Worm (Caenorhabditis elegans): ENCODE measurements around the gene Y73B6BL.289.

Y73B6BL.289 gene

DNA sequence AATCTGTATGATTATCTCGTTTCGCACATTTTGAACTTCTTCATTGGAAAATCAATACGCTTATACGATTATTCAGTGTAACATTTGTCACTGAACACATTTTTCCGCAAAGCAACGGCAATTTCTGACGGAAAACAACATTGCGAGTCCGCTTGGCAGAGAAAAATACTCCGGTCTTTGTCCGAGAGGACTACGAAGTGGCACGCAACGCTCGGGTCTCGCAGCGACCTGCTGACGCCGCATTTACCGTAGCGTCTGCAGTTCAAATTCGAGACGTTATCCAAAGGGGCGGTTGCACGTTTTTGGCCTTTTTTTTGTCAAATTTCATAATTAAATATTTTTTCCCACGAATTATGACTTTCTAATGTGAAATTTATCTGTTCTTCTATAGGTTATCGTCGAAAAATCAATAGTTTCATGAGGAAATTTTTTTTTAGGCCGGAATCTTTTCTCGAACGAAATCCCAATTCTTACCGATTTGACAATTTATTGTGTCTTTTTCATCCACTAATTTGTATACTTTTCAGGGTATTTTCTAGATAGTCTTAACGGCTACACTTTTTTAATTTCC lies 23.6 kb upstream of the Y73B6BL.289 start, which contains the start of gene sqd-1 (continued):
- TF ChIP-seq snpc-1.1 (tag; optimal IDR thresholded peaks at IDR 0.05; ENCODE audit: insufficient read depth) (peak; percentile 52), F52B5.7 (tag; optimal IDR thresholded peaks at IDR 0.05) (peak; percentile 88), rcor-1 (GFP tag; IDR thresholded peaks at IDR 0.05) (peak; percentile 91), somi-1 (GFP tag; optimal IDR thresholded peaks at IDR 0.05) (peak; percentile 22), ets-4 (GFP tag; optimal IDR thresholded peaks at IDR 0.05) (no peak), let-526 (GFP tag; IDR thresholded peaks at IDR 0.05) (peak; percentile 89), lin-26 (GFP tag; IDR thresholded peaks at IDR 0.05) (peak; percentile 71; the same call in 1 of the 2 replicates), madf-6 (GFP tag; IDR thresholded peaks at IDR 0.05) (peak; percentile 86), T07F8.4 (tag; optimal IDR thresholded peaks at IDR 0.05) (no peak), F22D6.2 (tag; optimal IDR thresholded peaks at IDR 0.05) (peak; percentile 81), him-1 (tag; optimal IDR thresholded peaks at IDR 0.05) (no peak), ama-1 (optimal IDR thresholded peaks at IDR 0.05) (no peak), ama-1 (GFP tag; optimal IDR thresholded peaks at IDR 0.05) (no peak), lin-54 (GFP tag; optimal IDR thresholded peaks at IDR 0.05) (peak; percentile 92), F37B4.10 (GFP tag; IDR thresholded peaks at IDR 0.05) (0 out of 2 replicates have a peak, but pooled peaks have one; percentile 71), ceh-100 (GFP tag; IDR thresholded peaks at IDR 0.05) (peak; percentile 87), mes-4 (tag; optimal IDR thresholded peaks at IDR 0.05) (no peak), ekl-4 (GFP tag; IDR thresholded peaks at IDR 0.05) (peak; percentile 93), dpl-1 (GFP tag; optimal IDR thresholded peaks at IDR 0.05) (peak; percentile 61), ceh-58 (GFP tag; IDR thresholded peaks at IDR 0.05) (no peak), Y95B8A.8 (GFP tag; IDR thresholded peaks at IDR 0.05) (peak; percentile 92), nhr-27 (tag; optimal IDR thresholded peaks at IDR 0.05) (peak; percentile 57), tlf-1 (GFP tag; optimal IDR thresholded peaks at IDR 0.05) (peak; percentile 93), mcd-1 (GFP tag; IDR thresholded peaks at IDR 0.05) (peak; percentile 94), ztf-6 (GFP tag; IDR thresholded peaks at IDR 0.05) (peak; percentile 78), K11D2.4 (GFP tag; IDR thresholded peaks at IDR 0.05) (peak; percentile 93), ceh-91 (GFP tag; IDR thresholded peaks at IDR 0.05) (peak; percentile 89), F49E8.2 (tag; optimal IDR thresholded peaks at IDR 0.05; ENCODE audit: insufficient read depth) (peak; percentile 78), ztf-28 (GFP tag; IDR thresholded peaks at IDR 0.05) (peak; percentile 96), dox-1 (GFP tag; IDR thresholded peaks at IDR 0.05) (peak; percentile 96), Y56A3A.18 (GFP tag; IDR thresholded peaks at IDR 0.05) (peak; percentile 91), F10E7.11 (tag; optimal IDR thresholded peaks at IDR 0.05) (no peak), bed-1 (GFP tag; IDR thresholded peaks at IDR 0.05) (0 out of 2 replicates have a peak, but pooled peaks have one; percentile 33), hrde-1 (tag; optimal IDR thresholded peaks at IDR 0.05; ENCODE audit: borderline replicate concordance) (peak; percentile 88), nfya-1 (tag; optimal IDR thresholded peaks at IDR 0.05; ENCODE audit: borderline replicate concordance, insufficient read depth) (no peak), T26A5.8 (tag; optimal IDR thresholded peaks at IDR 0.05) (peak; percentile 9), unc-130 (GFP tag; optimal IDR thresholded peaks at IDR 0.05) (peak; percentile 62), attf-3 (GFP tag; conservative IDR thresholded peaks at IDR 0.05) (peak; percentile 75), tbx-9 (tag; optimal IDR thresholded peaks at IDR 0.05; ENCODE audit: borderline replicate concordance) (no peak), nhr-120 (GFP tag; IDR thresholded peaks at IDR 0.05) (no peak), hlh-26 (GFP tag; conservative IDR thresholded peaks at IDR 0.05) (no peak), ztf-25 (GFP tag; IDR thresholded peaks at IDR 0.05) (peak; percentile 60; the same call in 1 of the 2 replicates), cebp-1 (GFP tag; IDR thresholded peaks at IDR 0.05) (peak; percentile 73), cebp-1 (tag; optimal IDR thresholded peaks at IDR 0.05) (peak; percentile 90), attf-5 (GFP tag; optimal IDR thresholded peaks at IDR 0.05) (peak; percentile 88), die-1 (tag; optimal IDR thresholded peaks at IDR 0.05) (peak; percentile 55), ceh-79 (tag; optimal IDR thresholded peaks at IDR 0.05) (peak; percentile 52), ztf-26 (tag; optimal IDR thresholded peaks at IDR 0.05) (peak; percentile 88), bed-2 (GFP tag; IDR thresholded peaks at IDR 0.05) (0 out of 2 replicates have a peak, but pooled peaks have one; percentile 36)
